Worm (Caenorhabditis elegans) whole organism, midembryonic: Measurements from ENCODE around the gene lgc-45.

Source experiments
- T22C8.4 ChIP-seq: fragments of 200-800 bp; sonication (Bioruptor generic); IDR thresholded peaks from 2 replicates; pipeline ENCODE4 v1.3.6; 2022; ENCODE audit warnings: missing genetic modification characterization, missing compliant biosample characterization
- cog-1 ChIP-seq: sonication (generic microtip); optimal IDR thresholded peaks from 2 replicates; lab custom pipeline; 2016; ENCODE audit warnings: missing genetic modification characterization, missing compliant biosample characterization
- flt-1 ChIP-seq: fragments of 200-800 bp; sonication (Bioruptor generic); IDR thresholded peaks from 2 replicates; pipeline ENCODE4 v1.3.6; 2022; ENCODE audit warnings: missing genetic modification characterization, missing compliant biosample characterization
- klf-2 ChIP-seq: fragments of 200-800 bp; sonication (Bioruptor generic); conservative IDR thresholded peaks from 2 replicates; pipeline ENCODE4 v1.3.6; 2022; ENCODE audit warnings: missing genetic modification reagents, missing genetic modification characterization, missing compliant biosample characterization
- med-1 ChIP-seq: sonication (generic microtip); optimal IDR thresholded peaks from 2 replicates; lab custom pipeline; 2017; ENCODE audit warnings: missing genetic modification characterization, mild to moderate bottlenecking, missing compliant biosample characterization, antibody characterized with exemption, missing genetic modification reagents; ENCODE audit not compliant: insufficient read depth
- tab-1 ChIP-seq: fragments of 200-800 bp; sonication (Bioruptor generic); IDR thresholded peaks from 2 replicates; pipeline ENCODE4 v1.3.6; 2022; ENCODE audit warnings: missing genetic modification characterization, missing compliant biosample characterization

- no peak for TF ChIP-seq flt-1
- no peak for TF ChIP-seq T22C8.4
- no peak for TF ChIP-seq med-1 (GFP tag; lab: Kevin White, UChicago)
- TF ChIP-seq tab-1 (GFP tag; lab: Robert Waterston, UW) = no peak
- TF ChIP-seq klf-2 (GFP tag; lab: Robert Waterston, UW) = no peak
- no peak for TF ChIP-seq cog-1 (tag; lab: Kevin White, UChicago)
Measured at ce11 chrII:3540151-3540550, 17.1 kb upstream of the lgc-45 start.
